Worm (Caenorhabditis elegans) whole organism, midembryonic: ENCODE data around the gene trr-1.

Experiments used
- T22C8.4 ChIP-seq: fragments of 200-800 bp; sonication (Bioruptor generic); IDR thresholded peaks from 2 replicates; pipeline ENCODE4 v1.3.6; 2022; ENCODE audit warnings: missing genetic modification characterization, missing compliant biosample characterization
- cog-1 ChIP-seq: sonication (generic microtip); optimal IDR thresholded peaks from 2 replicates; lab custom pipeline; 2016; ENCODE audit warnings: missing genetic modification characterization, missing compliant biosample characterization
- flt-1 ChIP-seq: fragments of 200-800 bp; sonication (Bioruptor generic); IDR thresholded peaks from 2 replicates; pipeline ENCODE4 v1.3.6; 2022; ENCODE audit warnings: missing genetic modification characterization, missing compliant biosample characterization
- med-1 ChIP-seq: sonication (generic microtip); optimal IDR thresholded peaks from 2 replicates; lab custom pipeline; 2017; ENCODE audit warnings: missing genetic modification characterization, mild to moderate bottlenecking, missing compliant biosample characterization, antibody characterized with exemption, missing genetic modification reagents; ENCODE audit not compliant: insufficient read depth
- tab-1 ChIP-seq: fragments of 200-800 bp; sonication (Bioruptor generic); IDR thresholded peaks from 2 replicates; pipeline ENCODE4 v1.3.6; 2022; ENCODE audit warnings: missing genetic modification characterization, missing compliant biosample characterization
- ztf-23 ChIP-seq: fragments of 200-800 bp; sonication (Bioruptor generic); IDR thresholded peaks from 2 replicates; pipeline ENCODE4 v1.3.6; 2022; ENCODE audit warnings: missing genetic modification reagents, missing genetic modification characterization, missing compliant biosample characterization
- ztf-29 ChIP-seq: fragments of 200-800 bp; sonication (Bioruptor generic); IDR thresholded peaks from 2 replicates; pipeline ENCODE4 v1.3.6; 2022; ENCODE audit warnings: missing genetic modification reagents, missing genetic modification characterization, missing compliant biosample characterization

ce11 chrII:11622605-11623004 lies 53.1 kb downstream of the trr-1 start:
- TF ChIP-seq med-1 (no peak), tab-1 (GFP tag; lab: Robert Waterston, UW) (no peak), ztf-23 (GFP tag; lab: Robert Waterston, UW) (no peak), T22C8.4 (no peak), cog-1 (tag; lab: Kevin White, UChicago) (no peak), ztf-29 (GFP tag; lab: Robert Waterston, UW) (no peak), flt-1 (GFP tag; lab: Robert Waterston, UW) (no peak)
